Fruit fly (Drosophila melanogaster) Kc167 (cell line): Measurements from ENCODE around the gene Acyp.

Source experiments
- Myc ChIP-seq: fragments of >200 bp; optimal IDR thresholded peaks from 2 replicates; lab custom pipeline; 2017; ENCODE audit warnings: missing external identifiers
- Sin3A ChIP-seq: fragments of >200 bp; optimal IDR thresholded peaks from 2 replicates; lab custom pipeline; 2018; ENCODE audit warnings: missing external identifiers
- h ChIP-seq: fragments of >200 bp; optimal IDR thresholded peaks from 3 replicates; lab custom pipeline; 2018; ENCODE audit warnings: missing external identifiers
- insv ChIP-seq: fragments of >200 bp; optimal IDR thresholded peaks from 3 replicates; lab custom pipeline; 2018; ENCODE audit warnings: missing external identifiers
- psq ChIP-seq: fragments of >200 bp; optimal IDR thresholded peaks from 2 replicates; lab custom pipeline; 2017; ENCODE audit warnings: missing external identifiers

DNA sequence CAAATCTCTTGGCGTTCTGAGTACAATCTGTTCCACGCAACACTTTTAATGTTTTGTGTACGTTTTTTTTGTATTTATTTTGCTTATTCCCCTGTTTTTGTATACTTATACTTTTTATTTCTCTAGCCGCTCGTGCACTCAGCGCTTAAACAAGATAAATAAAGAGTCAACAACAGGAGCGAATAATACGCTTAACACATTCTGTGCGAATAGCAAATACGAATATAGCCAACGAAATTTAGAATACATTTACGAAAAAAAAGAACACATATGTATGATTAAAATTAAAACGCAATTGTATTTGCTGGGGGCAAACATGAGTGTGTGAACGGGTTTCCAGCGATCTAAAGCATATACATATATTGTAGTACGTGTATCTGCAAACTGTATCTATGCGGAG lies 29.9 kb upstream of the Acyp start:
- TF ChIP-seq psq (lab: Kevin White, UChicago) (no peak), h (no peak), Sin3A (lab: Kevin White, UChicago) (no peak), Myc (lab: Kevin White, UChicago) (no peak), insv (lab: Kevin White, UChicago) (no peak)
